Worm (Caenorhabditis elegans): ENCODE results near the gene siah-1.

Gene siah-1

DNA sequence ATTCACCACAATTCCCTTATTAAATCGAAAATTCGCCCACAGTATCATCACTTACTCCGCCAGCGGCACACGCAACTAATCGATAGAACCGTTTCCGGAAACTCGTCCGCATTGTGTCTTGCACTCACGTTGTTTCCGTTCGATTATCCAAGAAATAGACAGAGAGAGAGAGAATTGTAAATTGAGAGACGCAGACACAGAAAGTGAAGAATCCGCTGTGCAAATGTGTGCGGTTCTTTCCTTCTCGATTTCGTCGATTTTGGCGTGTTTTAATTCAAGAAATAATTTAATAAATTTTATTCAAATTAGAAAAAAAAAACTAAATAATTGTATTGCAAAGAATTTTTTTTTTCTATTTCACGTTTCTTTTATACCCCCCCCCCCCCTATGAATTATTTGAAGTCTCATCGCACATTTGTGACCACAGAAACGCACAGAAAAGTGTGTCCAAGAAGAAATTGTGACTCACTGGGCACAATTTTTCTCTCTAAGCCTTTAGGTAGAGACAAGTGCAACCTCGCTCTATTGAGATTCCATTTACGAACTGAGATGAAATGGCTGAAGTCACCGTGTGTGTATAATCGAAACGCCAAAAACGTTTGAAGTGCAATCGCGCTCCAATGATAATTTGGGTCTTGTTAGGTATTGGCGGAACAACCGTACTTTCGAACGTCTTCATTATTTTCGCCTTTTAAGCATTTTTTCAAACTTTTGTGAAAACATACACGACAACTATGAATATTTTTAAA lies 5.0 kb upstream of the siah-1 start, which contains the start of gene nape-2:
Gene nape-2 (minus strand): TSS at position 271 of the 749 bp plus-strand sequence.
- TF ChIP-seq alr-1 (tag; optimal IDR thresholded peaks at IDR 0.05): no peak
- TF ChIP-seq lsy-2 (tag; optimal IDR thresholded peaks at IDR 0.05): peak in 1 of 2 experiments; percentile 27
- no peak for TF ChIP-seq ama-1 (optimal IDR thresholded peaks at IDR 0.05)
- peak; percentile 30 for TF ChIP-seq nhr-129 (tag; optimal IDR thresholded peaks at IDR 0.05)
- peak; percentile 17 for TF ChIP-seq crh-2 (tag; optimal IDR thresholded peaks at IDR 0.05)
- peak; percentile 18 for TF ChIP-seq unc-55 (GFP tag; optimal IDR thresholded peaks at IDR 0.05)
- no peak for TF ChIP-seq sem-4 (tag; optimal IDR thresholded peaks at IDR 0.05)
- TF ChIP-seq ZK546.5 (tag; optimal IDR thresholded peaks at IDR 0.05): no peak
- no peak for TF ChIP-seq nhr-237 (tag; optimal IDR thresholded peaks at IDR 0.05)
- peak; percentile 5 for TF ChIP-seq C34F6.9 (tag; optimal IDR thresholded peaks at IDR 0.05)
- TF ChIP-seq unc-39 (tag; optimal IDR thresholded peaks at IDR 0.05): no peak
- TF ChIP-seq elt-3 (tag; optimal IDR thresholded peaks at IDR 0.05): no peak
- TF ChIP-seq nhr-12 (tag; optimal IDR thresholded peaks at IDR 0.05): no peak
- TF ChIP-seq sma-3 (GFP tag; optimal IDR thresholded peaks at IDR 0.05): no peak
- no peak for TF ChIP-seq nhr-10 (tag; optimal IDR thresholded peaks at IDR 0.05)
- TF ChIP-seq F13H6.1 (tag; optimal IDR thresholded peaks at IDR 0.05): no peak
- no peak for TF ChIP-seq blmp-1 (tag; optimal IDR thresholded peaks at IDR 0.05; ENCODE audit: insufficient read depth)
- TF ChIP-seq fos-1 (tag; optimal IDR thresholded peaks at IDR 0.05): peak; percentile 24
- TF ChIP-seq sma-9 (GFP tag; optimal IDR thresholded peaks at IDR 0.05): no peak
- TF ChIP-seq sma-9 (tag; optimal IDR thresholded peaks at IDR 0.05): no peak
- TF ChIP-seq nhr-77 (tag; optimal IDR thresholded peaks at IDR 0.05): no peak
- no peak for TF ChIP-seq mdl-1 (tag; optimal IDR thresholded peaks at IDR 0.05)
- no peak for TF ChIP-seq unc-62 (GFP tag; optimal IDR thresholded peaks at IDR 0.05)

DNA sequence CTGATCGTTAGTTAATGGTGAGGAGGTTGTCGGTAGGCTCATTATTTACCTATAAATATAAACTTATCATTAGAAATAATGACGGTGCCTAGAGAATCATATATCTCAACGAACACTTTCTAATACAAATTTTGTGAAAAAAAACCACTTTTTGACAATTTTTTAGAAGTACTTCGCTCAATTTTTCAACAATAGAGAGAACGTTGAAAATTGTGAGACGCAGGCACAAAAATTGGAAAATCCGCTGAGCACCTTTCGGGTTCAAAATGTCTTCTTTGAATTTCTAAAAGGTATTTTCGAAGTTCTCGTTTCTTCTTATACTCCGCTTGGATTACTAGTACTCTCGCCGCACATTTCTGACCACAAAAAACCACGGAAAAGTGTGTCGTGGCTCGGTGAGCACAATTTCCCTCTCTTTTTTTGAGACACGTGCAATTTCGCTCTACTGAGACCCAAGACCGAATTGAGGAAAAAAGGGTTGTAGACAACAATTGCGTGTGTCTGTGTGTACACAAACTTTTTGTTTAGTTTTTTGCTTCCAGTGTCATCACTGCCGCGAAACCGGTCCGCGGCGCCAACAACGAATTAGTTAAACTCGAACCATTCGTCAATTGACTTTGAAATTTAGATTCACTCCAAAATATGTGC lies 2.9 kb upstream of the siah-1 start, which contains the start of gene nape-1:
Gene nape-1 (minus strand): TSS at position 51 of the 648 bp plus-strand sequence.
- no peak for TF ChIP-seq elt-1 (tag; optimal IDR thresholded peaks at IDR 0.05)
- no peak for TF ChIP-seq R02D3.7 (tag; optimal IDR thresholded peaks at IDR 0.05)
- peak in 1 of 2 experiments; percentile 28 for TF ChIP-seq lsy-2 (tag; optimal IDR thresholded peaks at IDR 0.05)
- no peak for TF ChIP-seq ZK546.5 (tag; optimal IDR thresholded peaks at IDR 0.05)
- TF ChIP-seq aly-2 (tag; optimal IDR thresholded peaks at IDR 0.05): no peak
- no peak for TF ChIP-seq unc-39 (tag; optimal IDR thresholded peaks at IDR 0.05)
- no peak for TF ChIP-seq skn-1 (tag; optimal IDR thresholded peaks at IDR 0.05)
- peak; percentile 47 for TF ChIP-seq unc-55 (GFP tag; optimal IDR thresholded peaks at IDR 0.05)
- TF ChIP-seq ceh-16 (tag; optimal IDR thresholded peaks at IDR 0.05): no peak
- peak; percentile 52 for TF ChIP-seq crh-2 (tag; optimal IDR thresholded peaks at IDR 0.05)
- TF ChIP-seq nhr-237 (tag; optimal IDR thresholded peaks at IDR 0.05): no peak
- TF ChIP-seq mdl-1 (tag; optimal IDR thresholded peaks at IDR 0.05): peak in 1 of 2 experiments; percentile 28
- no peak for TF ChIP-seq elt-3 (tag; optimal IDR thresholded peaks at IDR 0.05)
- TF ChIP-seq gmeb-1 (tag; optimal IDR thresholded peaks at IDR 0.05): peak; percentile 34
- TF ChIP-seq sma-3 (GFP tag; optimal IDR thresholded peaks at IDR 0.05): no peak
- TF ChIP-seq nhr-23 (tag; optimal IDR thresholded peaks at IDR 0.05): no peak
- TF ChIP-seq nhr-12 (tag; optimal IDR thresholded peaks at IDR 0.05): no peak
- no peak for TF ChIP-seq nhr-21 (tag; optimal IDR thresholded peaks at IDR 0.05)
- TF ChIP-seq Y55F3AM.14 (GFP tag; optimal IDR thresholded peaks at IDR 0.05): no peak
- TF ChIP-seq zag-1 (tag; optimal IDR thresholded peaks at IDR 0.05): no peak
- no peak for TF ChIP-seq mbf-1 (tag; optimal IDR thresholded peaks at IDR 0.05)
- no peak for TF ChIP-seq alr-1 (tag; optimal IDR thresholded peaks at IDR 0.05)
- no peak for TF ChIP-seq ztf-11 (tag; optimal IDR thresholded peaks at IDR 0.05)
- TF ChIP-seq egl-27 (tag; optimal IDR thresholded peaks at IDR 0.05): no peak
- TF ChIP-seq snpc-4 (tag; optimal IDR thresholded peaks at IDR 0.05): no peak
- no peak for TF ChIP-seq dmd-4 (tag; optimal IDR thresholded peaks at IDR 0.05)
- no peak for TF ChIP-seq ztf-4 (tag; optimal IDR thresholded peaks at IDR 0.05)
- TF ChIP-seq ama-1 (optimal IDR thresholded peaks at IDR 0.05): no peak
- no peak for TF ChIP-seq lin-11 (tag; optimal IDR thresholded peaks at IDR 0.05)
- TF ChIP-seq sma-9 (GFP tag; optimal IDR thresholded peaks at IDR 0.05): peak; percentile 4
- no peak for TF ChIP-seq sma-9 (tag; optimal IDR thresholded peaks at IDR 0.05)
- TF ChIP-seq nhr-25 (tag; optimal IDR thresholded peaks at IDR 0.05): no peak
- TF ChIP-seq mab-5 (tag; optimal IDR thresholded peaks at IDR 0.05): no peak
- TF ChIP-seq ceh-82 (tag; optimal IDR thresholded peaks at IDR 0.05): no peak
- TF ChIP-seq nhr-11 (tag; optimal IDR thresholded peaks at IDR 0.05): no peak
- no peak for TF ChIP-seq ztf-1 (GFP tag; conservative IDR thresholded peaks at IDR 0.05)
- TF ChIP-seq fos-1 (tag; optimal IDR thresholded peaks at IDR 0.05): peak; percentile 43
- TF ChIP-seq F13H6.1 (tag; optimal IDR thresholded peaks at IDR 0.05): peak; percentile 68
- no peak for TF ChIP-seq unc-62 (GFP tag; optimal IDR thresholded peaks at IDR 0.05)
- TF ChIP-seq blmp-1 (tag; optimal IDR thresholded peaks at IDR 0.05; ENCODE audit: insufficient read depth): no peak
- peak; percentile 41 for TF ChIP-seq lin-13 (GFP tag; optimal IDR thresholded peaks at IDR 0.05)
- no peak for TF ChIP-seq lin-39 (tag; optimal IDR thresholded peaks at IDR 0.05)
- TF ChIP-seq C34F6.9 (tag; optimal IDR thresholded peaks at IDR 0.05): peak; percentile 46
- no peak for TF ChIP-seq nhr-77 (tag; optimal IDR thresholded peaks at IDR 0.05)
- TF ChIP-seq peb-1 (tag; optimal IDR thresholded peaks at IDR 0.05): no peak
- no peak for TF ChIP-seq nhr-10 (tag; optimal IDR thresholded peaks at IDR 0.05)

All from whole organism, L2 larva.